Worm (Caenorhabditis elegans) whole organism, late embryonic: ENCODE results near the gene F57G9.7.

Experiments
- F13H6.1 ChIP-seq: sonication (generic microtip); optimal IDR thresholded peaks from 2 replicates; lab custom pipeline; 2016; ENCODE audit warnings: missing genetic modification characterization, missing compliant biosample characterization
- K09A11.1 ChIP-seq: sonication (generic microtip); optimal IDR thresholded peaks from 2 replicates; lab custom pipeline; 2017; ENCODE audit warnings: antibody characterized with exemption, mild to moderate bottlenecking, missing genetic modification characterization, missing compliant biosample characterization; ENCODE audit not compliant: insufficient read depth
- T23F11.4 ChIP-seq: fragments of 200-800 bp; sonication (Bioruptor generic); optimal IDR thresholded peaks from 2 replicates; lab custom pipeline; 2018; ENCODE audit warnings: mild to moderate bottlenecking, missing genetic modification characterization, missing compliant biosample characterization
- ahr-1 ChIP-seq: sonication (generic microtip); optimal IDR thresholded peaks from 2 replicates; lab custom pipeline; 2016; ENCODE audit warnings: missing genetic modification characterization, missing compliant biosample characterization
- ceh-14 ChIP-seq: sonication (generic microtip); optimal IDR thresholded peaks from 2 replicates; lab custom pipeline; 2016; ENCODE audit warnings: missing genotype, missing genetic modification characterization, missing compliant biosample characterization
- ceh-18 ChIP-seq: sonication (generic microtip); optimal IDR thresholded peaks from 2 replicates; lab custom pipeline; 2016; ENCODE audit warnings: missing genetic modification characterization, missing compliant biosample characterization
- ceh-2 ChIP-seq: sonication (generic microtip); optimal IDR thresholded peaks from 2 replicates; lab custom pipeline; 2016; ENCODE audit warnings: missing genotype, missing genetic modification characterization, missing compliant biosample characterization
- ceh-30 ChIP-seq: fragments of 150-350 bp; optimal IDR thresholded peaks from 2 replicates; lab custom pipeline; 2014; ENCODE audit warnings: missing biosample characterization, missing genetic modification characterization
- ceh-31 ChIP-seq: sonication (generic microtip); optimal IDR thresholded peaks from 2 replicates; lab custom pipeline; 2016; ENCODE audit warnings: missing genetic modification characterization, missing compliant biosample characterization
- ceh-34 ChIP-seq: sonication (generic microtip); optimal IDR thresholded peaks from 2 replicates; lab custom pipeline; 2016; ENCODE audit warnings: mild to moderate bottlenecking, missing genetic modification characterization, missing compliant biosample characterization
- ceh-45 ChIP-seq: fragments of 200-800 bp; sonication (Bioruptor generic); IDR thresholded peaks from 2 replicates; pipeline ENCODE4 v1.3.6; 2022; ENCODE audit warnings: missing genetic modification reagents, missing genetic modification characterization, missing compliant biosample characterization
- ceh-6 ChIP-seq: fragments of 200-800 bp; sonication (Bioruptor generic); optimal IDR thresholded peaks from 2 replicates; lab custom pipeline; 2018; ENCODE audit warnings: mild to moderate bottlenecking, missing genetic modification characterization, missing compliant biosample characterization
- ceh-9 ChIP-seq: sonication (generic microtip); optimal IDR thresholded peaks from 2 replicates; lab custom pipeline; 2016; ENCODE audit warnings: mild to moderate bottlenecking, missing genetic modification characterization, inconsistent platforms, missing compliant biosample characterization
- che-1 ChIP-seq: sonication (generic microtip); optimal IDR thresholded peaks from 2 replicates; lab custom pipeline; 2016; ENCODE audit warnings: mild to moderate bottlenecking, missing genetic modification characterization, missing compliant biosample characterization
- dve-1 ChIP-seq: sonication (generic microtip); optimal IDR thresholded peaks from 2 replicates; lab custom pipeline; 2017; ENCODE audit warnings: antibody characterized with exemption, mild to moderate bottlenecking, missing genetic modification characterization, missing compliant biosample characterization
- elt-2 ChIP-seq: sonication (generic microtip); optimal IDR thresholded peaks from 2 replicates; lab custom pipeline; 2016; ENCODE audit warnings: missing genetic modification reagents, missing genetic modification characterization, missing compliant biosample characterization
- elt-4 ChIP-seq: sonication (generic microtip); optimal IDR thresholded peaks from 2 replicates; lab custom pipeline; 2016; ENCODE audit warnings: missing genetic modification characterization, missing compliant biosample characterization
- ets-4 ChIP-seq: sonication (generic microtip); optimal IDR thresholded peaks from 2 replicates; lab custom pipeline; 2016; ENCODE audit warnings: missing genetic modification characterization, missing compliant biosample characterization
- fax-1 ChIP-seq: sonication (generic microtip); optimal IDR thresholded peaks from 2 replicates; lab custom pipeline; 2016; ENCODE audit warnings: missing genotype, missing genetic modification characterization, missing compliant biosample characterization
- fkh-10 ChIP-seq: fragments of 150-350 bp; optimal IDR thresholded peaks from 2 replicates; lab custom pipeline; 2014; ENCODE audit warnings: missing biosample characterization, missing genetic modification reagents, missing genetic modification characterization
- hlh-15 ChIP-seq: sonication (generic microtip); optimal IDR thresholded peaks from 2 replicates; lab custom pipeline; 2016; ENCODE audit warnings: missing genetic modification characterization, missing compliant biosample characterization
- hlh-6 ChIP-seq: sonication (generic microtip); optimal IDR thresholded peaks from 2 replicates; lab custom pipeline; 2016; ENCODE audit warnings: missing genotype, missing genetic modification characterization, missing compliant biosample characterization
- lin-11 ChIP-seq: fragments of 200-800 bp; sonication (Bioruptor generic); optimal IDR thresholded peaks from 2 replicates; lab custom pipeline; 2018; ENCODE audit warnings: mild to moderate bottlenecking, missing genetic modification characterization, missing compliant biosample characterization
- mec-3 ChIP-seq: sonication (generic microtip); optimal IDR thresholded peaks from 2 replicates; lab custom pipeline; 2016; ENCODE audit warnings: borderline replicate concordance, missing genetic modification characterization, missing compliant biosample characterization
- nfya-1 ChIP-seq: sonication (generic microtip); optimal IDR thresholded peaks from 2 replicates; lab custom pipeline; 2017; ENCODE audit warnings: missing genetic modification characterization, mild to moderate bottlenecking, missing compliant biosample characterization, antibody characterized with exemption, moderate library complexity
- nhr-11 ChIP-seq: fragments of 150-350 bp; optimal IDR thresholded peaks from 2 replicates; lab custom pipeline; 2014; ENCODE audit warnings: missing biosample characterization, missing genetic modification characterization
- nhr-232 ChIP-seq: sonication (generic microtip); optimal IDR thresholded peaks from 2 replicates; lab custom pipeline; 2016; ENCODE audit warnings: missing genetic modification characterization, missing compliant biosample characterization
- npax-4 ChIP-seq: sonication (generic microtip); optimal IDR thresholded peaks from 2 replicates; lab custom pipeline; 2016; ENCODE audit warnings: missing genetic modification characterization, missing compliant biosample characterization
- pat-9 ChIP-seq: fragments of 200-800 bp; sonication (Bioruptor generic); optimal IDR thresholded peaks from 2 replicates; lab custom pipeline; 2018; ENCODE audit warnings: mild to moderate bottlenecking, missing genetic modification characterization, moderate library complexity, missing compliant biosample characterization
- pax-1 ChIP-seq: fragments of 150-350 bp; optimal IDR thresholded peaks from 2 replicates; lab custom pipeline; 2014; ENCODE audit warnings: missing biosample characterization, missing genetic modification characterization
- ref-2 ChIP-seq: sonication (generic microtip); optimal IDR thresholded peaks from 2 replicates; lab custom pipeline; 2016; ENCODE audit warnings: missing genetic modification characterization, missing compliant biosample characterization
- sox-4 ChIP-seq: sonication (generic microtip); optimal IDR thresholded peaks from 2 replicates; lab custom pipeline; 2017; ENCODE audit warnings: mild to moderate bottlenecking, missing genetic modification characterization, inconsistent platforms, missing compliant biosample characterization
- ttx-3 ChIP-seq: sonication (generic microtip); optimal IDR thresholded peaks from 2 replicates; lab custom pipeline; 2016; ENCODE audit warnings: missing genetic modification reagents, missing genetic modification characterization, missing compliant biosample characterization
- unc-86 ChIP-seq: sonication (generic microtip); optimal IDR thresholded peaks from 2 replicates; lab custom pipeline; 2016; ENCODE audit warnings: missing genetic modification characterization, missing compliant biosample characterization
- zip-5 ChIP-seq: sonication (generic microtip); optimal IDR thresholded peaks from 2 replicates; lab custom pipeline; 2016; ENCODE audit warnings: missing genetic modification characterization, missing compliant biosample characterization

Gene F57G9.7

ce11 chrII:12352115-12352514 lies 45.4 kb downstream of the F57G9.7 start, which contains the start of gene ras-1:
TSS of gene ras-1 (minus strand) at chrII:12352243.
- peak; percentile 22 for TF ChIP-seq elt-2 (tag; lab: Kevin White, UChicago)
- no peak for TF ChIP-seq fkh-10
- no peak for TF ChIP-seq fax-1 (tag; lab: Kevin White, UChicago)
- no peak for TF ChIP-seq ets-4
- TF ChIP-seq, all 69 proteins: peak for 1

DNA sequence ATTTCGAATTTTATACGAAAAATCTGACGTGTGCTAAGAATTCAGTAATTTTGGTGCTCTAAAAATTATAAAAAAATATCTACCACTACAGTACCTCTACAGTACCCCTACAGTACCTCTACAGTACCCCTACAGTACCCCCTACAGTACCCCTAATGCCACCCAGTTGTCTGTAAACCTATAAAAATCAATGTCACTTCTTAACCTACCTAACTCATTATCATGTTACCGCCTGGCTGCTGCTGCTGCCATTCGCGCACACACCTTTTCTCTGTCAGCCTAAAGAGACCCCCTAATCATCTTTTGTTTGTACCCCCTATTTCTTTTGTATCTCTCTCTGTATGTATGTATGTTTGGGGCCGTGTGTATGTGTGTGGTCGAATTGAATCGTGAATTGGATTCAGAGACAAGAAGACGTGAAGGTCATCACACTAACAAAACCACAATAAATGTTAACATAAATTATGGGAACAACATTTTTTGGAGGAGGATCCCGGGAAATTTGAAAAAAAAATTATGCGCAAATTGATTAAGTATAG lies 46.8 kb downstream of the F57G9.7 start:
- TF ChIP-seq elt-2 (tag; lab: Kevin White, UChicago): peak; percentile 1
- peak; percentile 17 for TF ChIP-seq nfya-1 (tag; lab: Kevin White, UChicago)
- no peak for TF ChIP-seq nhr-11
- 0 out of 2 replicates have a peak, but pooled peaks have one; percentile 12 for TF ChIP-seq ceh-45 (GFP tag; lab: Robert Waterston, UW)
- TF ChIP-seq, all 69 proteins: peak for 3

DNA sequence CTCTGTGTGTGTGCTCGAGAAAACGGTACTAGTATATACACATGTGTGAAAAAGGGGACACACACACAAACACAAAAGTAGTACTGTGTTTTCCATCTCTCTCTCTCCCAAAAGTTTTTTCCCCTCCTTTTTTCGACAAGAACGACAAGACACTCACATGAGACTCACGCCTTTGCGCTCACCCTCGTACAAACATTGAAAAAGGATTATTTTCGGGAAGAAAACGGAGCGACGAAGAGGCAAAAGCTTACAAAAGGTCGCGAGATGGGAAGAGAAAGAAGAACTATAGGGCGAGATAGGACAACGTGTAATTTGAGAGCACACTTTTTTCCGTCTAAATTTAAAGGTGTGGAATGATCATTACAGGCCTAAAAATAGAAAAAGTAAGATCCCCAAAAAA lies 47.7 kb downstream of the F57G9.7 start:
- TF ChIP-seq npax-4: no peak
- no peak for TF ChIP-seq ceh-9 (tag; lab: Kevin White, UChicago)
- no peak for TF ChIP-seq ceh-2 (tag; lab: Kevin White, UChicago)
- no peak for TF ChIP-seq hlh-15

ce11 chrII:12348957-12349356 lies 48.6 kb downstream of the F57G9.7 start:
- no peak for TF ChIP-seq F13H6.1
- TF ChIP-seq pax-1 (tag; lab: Kevin White, UChicago): peak; percentile 64
- no peak for TF ChIP-seq sox-4 (tag; lab: Kevin White, UChicago)
- peak; percentile 17 for TF ChIP-seq ceh-31 (tag; lab: Kevin White, UChicago)
- no peak for TF ChIP-seq unc-86 (tag; lab: Kevin White, UChicago)

- TF ChIP-seq ahr-1 (no peak), ceh-31 (tag; lab: Kevin White, UChicago) (no peak), ceh-30 (tag; lab: Kevin White, UChicago) (no peak), ttx-3 (no peak), elt-4 (tag; lab: Kevin White, UChicago) (no peak), npax-4 (no peak), mec-3 (tag; lab: Kevin White, UChicago) (no peak), ref-2 (tag; lab: Kevin White, UChicago) (no peak), nhr-232 (no peak), ceh-34 (no peak), hlh-15 (no peak), lin-11 (tag; lab: Kevin White, UChicago) (no peak)
Observed at ce11 chrII:12346289-12346989, 51.1 kb downstream of the F57G9.7 start.

DNA sequence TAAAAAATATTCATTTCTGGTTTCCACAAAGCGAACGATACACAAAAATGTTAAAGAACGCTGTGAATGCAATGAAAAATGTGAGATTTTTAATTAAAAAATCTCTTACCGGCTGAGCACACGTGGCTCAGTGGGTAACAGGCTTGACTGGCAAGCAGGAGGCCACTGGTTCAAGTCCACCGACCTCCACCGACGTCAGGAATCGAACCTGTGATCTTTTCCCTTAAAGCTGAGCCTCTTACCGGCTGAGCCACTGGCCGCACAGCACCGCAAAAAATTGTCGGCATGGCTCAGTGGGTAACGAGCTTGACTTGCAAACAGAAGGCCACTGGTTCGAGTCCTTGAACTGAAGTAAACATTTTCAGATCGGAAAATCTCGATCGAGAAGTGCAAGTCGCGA lies 52.8 kb downstream of the F57G9.7 start, which contains the start of gene C44C11.6:
Gene C44C11.6, plus strand, starts transcription at position 23 of the 400 bp plus-strand sequence.
- TF ChIP-seq sox-4 (tag; lab: Kevin White, UChicago): no peak
- TF ChIP-seq ceh-34: no peak
- no peak for TF ChIP-seq pax-1 (tag; lab: Kevin White, UChicago)
- TF ChIP-seq elt-4 (tag; lab: Kevin White, UChicago): no peak
- TF ChIP-seq K09A11.1 (tag; lab: Kevin White, UChicago): no peak
- no peak for TF ChIP-seq che-1 (tag; lab: Kevin White, UChicago)
- TF ChIP-seq pat-9: no peak
- no peak for TF ChIP-seq fkh-10
- TF ChIP-seq dve-1: no peak
- no peak for TF ChIP-seq hlh-6 (tag; lab: Kevin White, UChicago)
- TF ChIP-seq ceh-31 (tag; lab: Kevin White, UChicago): no peak
- TF ChIP-seq ceh-14 (tag; lab: Kevin White, UChicago): no peak
- TF ChIP-seq ceh-6 (GFP tag; lab: Kevin White, UChicago): no peak
- TF ChIP-seq zip-5 (tag; lab: Kevin White, UChicago): no peak
- no peak for TF ChIP-seq T23F11.4 (GFP tag; lab: Kevin White, UChicago)
- TF ChIP-seq npax-4: no peak
- TF ChIP-seq ceh-18 (tag; lab: Kevin White, UChicago): no peak
